Worm (Caenorhabditis elegans) whole organism, L1 larva: ENCODE measurements around the gene ZK813.1.

Experiments
- C16A3.4 ChIP-seq: fragments of 150-350 bp; optimal IDR thresholded peaks from 2 replicates; lab custom pipeline; 2014; ENCODE audit warnings: missing biosample characterization, missing genetic modification characterization
- aly-2 ChIP-seq: fragments of 150-350 bp; optimal IDR thresholded peaks from 2 replicates; lab custom pipeline; 2014; ENCODE audit warnings: missing biosample characterization, missing genetic modification characterization
- ama-1 ChIP-seq: fragments of 150-350 bp; optimal IDR thresholded peaks from 2 replicates; lab custom pipeline; 2014
- grh-1 ChIP-seq: fragments of 200-800 bp; sonication (Bioruptor generic); IDR thresholded peaks from 2 replicates; pipeline ENCODE4 v1.3.6; 2022; ENCODE audit warnings: missing genetic modification reagents, missing genetic modification characterization, missing compliant biosample characterization
- nhr-77 ChIP-seq: fragments of 150-350 bp; optimal IDR thresholded peaks from 2 replicates; lab custom pipeline; 2014; ENCODE audit warnings: missing biosample characterization, missing genetic modification characterization
- unc-62 ChIP-seq: fragments of 150-350 bp; optimal IDR thresholded peaks from 2 replicates; lab custom pipeline; 2014; ENCODE audit warnings: missing biosample characterization, missing genetic modification reagents, missing genetic modification characterization

DNA sequence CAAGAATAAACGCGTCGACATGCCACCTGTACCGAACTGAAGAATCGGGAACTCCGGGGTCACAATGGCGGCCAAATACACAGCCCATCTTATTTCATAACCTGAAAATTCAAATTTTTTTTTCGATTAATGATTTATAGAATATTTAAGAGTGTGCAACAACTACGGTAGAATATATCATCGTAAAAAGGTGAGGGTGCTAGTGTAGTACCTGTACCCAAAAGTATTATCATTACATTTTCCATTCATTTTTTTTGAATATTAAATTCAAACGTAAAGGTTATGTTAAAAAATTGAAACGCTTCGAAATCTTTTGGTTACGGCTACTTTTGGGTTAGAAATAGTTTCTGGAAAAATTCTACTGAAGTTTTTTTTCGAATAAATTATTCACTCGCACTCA, 16.1 kb upstream of the ZK813.1 start, which contains the start of gene ZK813.4:
- TF ChIP-seq unc-62 (no peak), nhr-77 (tag; lab: Kevin White, UChicago) (no peak), grh-1 (GFP tag; lab: Robert Waterston, UW) (no peak), C16A3.4 (no peak), ama-1 (lab: Kevin White, UChicago) (no peak), aly-2 (tag; lab: Kevin White, UChicago) (no peak)
